Worm (Caenorhabditis elegans) whole organism, young adult: ENCODE data around the gene nurf-1.

Experiments used
- C17E4.6 ChIP-seq: fragments of 200-800 bp; sonication (Bioruptor generic); IDR thresholded peaks from 2 replicates; pipeline ENCODE4 v1.3.6; 2022; ENCODE audit warnings: missing genetic modification reagents, missing genetic modification characterization, missing compliant biosample characterization
- F22D6.2 ChIP-seq: sonication (generic microtip); optimal IDR thresholded peaks from 2 replicates; lab custom pipeline; 2016; ENCODE audit warnings: mild to moderate bottlenecking, missing genetic modification characterization, missing compliant biosample characterization
- K11D2.4 ChIP-seq: fragments of 200-800 bp; sonication (Bioruptor generic); IDR thresholded peaks from 2 replicates; pipeline ENCODE4 v1.3.6; 2022; ENCODE audit warnings: missing genetic modification reagents, missing genetic modification characterization, missing compliant biosample characterization
- Y53G8AR.9 ChIP-seq: fragments of 200-800 bp; sonication (Bioruptor generic); conservative IDR thresholded peaks from 2 replicates; pipeline ENCODE4 v1.3.6; 2022; ENCODE audit warnings: missing genetic modification reagents, missing genetic modification characterization, missing compliant biosample characterization
- Y56A3A.18 ChIP-seq: fragments of 200-800 bp; sonication (Bioruptor generic); IDR thresholded peaks from 2 replicates; pipeline ENCODE4 v1.3.6; 2022; ENCODE audit warnings: missing genetic modification reagents, missing genetic modification characterization, missing compliant biosample characterization
- Y95B8A.8 ChIP-seq: fragments of 200-800 bp; sonication (Bioruptor generic); IDR thresholded peaks from 2 replicates; pipeline ENCODE4 v1.3.6; 2022; ENCODE audit warnings: missing genetic modification reagents, missing genetic modification characterization, missing compliant biosample characterization
- ZK185.1 ChIP-seq: sonication (generic microtip); optimal IDR thresholded peaks from 2 replicates; lab custom pipeline; 2016; ENCODE audit warnings: mild to moderate bottlenecking, missing genetic modification characterization, missing compliant biosample characterization; ENCODE audit not compliant: poor library complexity, severe bottlenecking
- dpff-1 ChIP-seq: sonication (generic microtip); optimal IDR thresholded peaks from 2 replicates; lab custom pipeline; 2017; ENCODE audit warnings: mild to moderate bottlenecking, missing genetic modification characterization, missing compliant biosample characterization
- egl-18 ChIP-seq: fragments of 200-800 bp; sonication (Bioruptor generic); IDR thresholded peaks from 2 replicates; pipeline ENCODE4 v1.3.6; 2022; ENCODE audit warnings: missing genetic modification reagents, missing genetic modification characterization, missing compliant biosample characterization
- hmg-1.2 ChIP-seq: fragments of 200-800 bp; sonication (Bioruptor generic); IDR thresholded peaks from 2 replicates; pipeline ENCODE4 v1.3.6; 2022; ENCODE audit warnings: missing genetic modification reagents, missing genetic modification characterization, missing compliant biosample characterization
- hsf-1 ChIP-seq: fragments of 200-800 bp; sonication (Bioruptor generic); IDR thresholded peaks from 2 replicates; pipeline ENCODE4 v1.3.6; 2022; ENCODE audit warnings: missing genetic modification reagents, missing genetic modification characterization, missing compliant biosample characterization
- lag-1 ChIP-seq: fragments of 200-800 bp; sonication (Bioruptor generic); IDR thresholded peaks from 2 replicates; pipeline ENCODE4 v1.3.6; 2022; ENCODE audit warnings: missing genetic modification reagents, missing genetic modification characterization, missing compliant biosample characterization
- lin-35 ChIP-seq, 3 experiments: fragments of 150-350 bp in 2 of 3; sonication (generic microtip) in 1 of 3; optimal IDR thresholded peaks; 2 replicates each; lab custom pipeline; 2014 to 2018; ENCODE audit warnings: missing biosample characterization in 3 of 3, missing genetic modification characterization in 3 of 3, missing genetic modification reagents in 3 of 3
- lsl-1 ChIP-seq: fragments of 200-800 bp; sonication (Bioruptor generic); optimal IDR thresholded peaks from 2 replicates; lab custom pipeline; 2018; ENCODE audit warnings: mild to moderate bottlenecking, missing genetic modification characterization, moderate library complexity, missing compliant biosample characterization
- madf-3 ChIP-seq: fragments of 200-800 bp; sonication (Bioruptor generic); IDR thresholded peaks from 2 replicates; pipeline ENCODE4 v1.3.6; 2022; ENCODE audit warnings: missing genetic modification reagents, missing genetic modification characterization, missing compliant biosample characterization
- madf-8 ChIP-seq: fragments of 200-800 bp; sonication (Bioruptor generic); conservative IDR thresholded peaks from 2 replicates; pipeline ENCODE4 v1.3.6; 2022; ENCODE audit warnings: missing genetic modification reagents, missing genetic modification characterization, missing compliant biosample characterization
- mxl-1 ChIP-seq: sonication (generic microtip); optimal IDR thresholded peaks from 2 replicates; lab custom pipeline; 2016; ENCODE audit warnings: missing genetic modification characterization, missing compliant biosample characterization
- nfya-1 ChIP-seq: sonication (generic microtip); optimal IDR thresholded peaks from 2 replicates; lab custom pipeline; 2017; ENCODE audit warnings: antibody characterized with exemption, missing compliant biosample characterization, missing genetic modification characterization, borderline replicate concordance; ENCODE audit not compliant: insufficient read depth
- pbrm-1 ChIP-seq: fragments of 200-800 bp; sonication (Bioruptor generic); IDR thresholded peaks from 2 replicates; pipeline ENCODE4 v1.3.6; 2022; ENCODE audit warnings: missing genetic modification reagents, missing genetic modification characterization, missing compliant biosample characterization
- snpc-1.1 ChIP-seq: sonication (generic microtip); optimal IDR thresholded peaks from 2 replicates; lab custom pipeline; 2017; ENCODE audit warnings: missing genetic modification characterization, mild to moderate bottlenecking, missing compliant biosample characterization, antibody characterized with exemption, moderate library complexity, missing genotype, missing genetic modification reagents; ENCODE audit not compliant: insufficient read depth
- sptf-2 ChIP-seq: fragments of 200-800 bp; sonication (Bioruptor generic); optimal IDR thresholded peaks from 2 replicates; lab custom pipeline; 2018; ENCODE audit warnings: mild to moderate bottlenecking, missing genetic modification characterization, missing compliant biosample characterization
- zfh-2 ChIP-seq: fragments of 200-800 bp; sonication (Bioruptor generic); conservative IDR thresholded peaks from 2 replicates; pipeline ENCODE4 v1.3.6; 2022; ENCODE audit warnings: missing genetic modification reagents, missing genetic modification characterization, missing compliant biosample characterization
- ztf-18 ChIP-seq: sonication (generic microtip); optimal IDR thresholded peaks from 2 replicates; lab custom pipeline; 2016; ENCODE audit warnings: missing genotype, mild to moderate bottlenecking, missing genetic modification characterization, missing compliant biosample characterization
- ztf-22 ChIP-seq: fragments of 200-800 bp; sonication (Bioruptor generic); optimal IDR thresholded peaks from 2 replicates; lab custom pipeline; 2018; ENCODE audit warnings: mild to moderate bottlenecking, missing genetic modification characterization, moderate library complexity, missing compliant biosample characterization

nurf-1 gene

ce11 chrII:14451934-14452333 is 61.4 kb downstream of the nurf-1 start:
- TF ChIP-seq madf-3 (no peak), C17E4.6 (GFP tag; lab: Robert Waterston, UW) (no peak), lag-1 (GFP tag; lab: Robert Waterston, UW) (no peak), ztf-18 (tag; lab: Kevin White, UChicago) (no peak), Y56A3A.18 (GFP tag; lab: Robert Waterston, UW) (no peak), hmg-1.2 (GFP tag; lab: Robert Waterston, UW) (no peak), F22D6.2 (tag; lab: Kevin White, UChicago) (no peak), lsl-1 (GFP tag; lab: Kevin White, UChicago) (no peak), zfh-2 (GFP tag; lab: Robert Waterston, UW) (no peak), snpc-1.1 (no peak), nfya-1 (no peak), K11D2.4 (GFP tag; lab: Robert Waterston, UW) (no peak), lin-35 (GFP tag; optimal IDR thresholded peaks at IDR 0.05; lab: Kevin White, UChicago) (no peak), hsf-1 (GFP tag; lab: Robert Waterston, UW) (no peak), Y53G8AR.9 (GFP tag; lab: Robert Waterston, UW) (no peak), sptf-2 (GFP tag; lab: Kevin White, UChicago) (no peak), ztf-22 (GFP tag; lab: Kevin White, UChicago) (no peak), dpff-1 (no peak)

- TF ChIP-seq mxl-1 (tag; lab: Kevin White, UChicago) = no peak
- no peak for TF ChIP-seq madf-8
- no peak for TF ChIP-seq dpff-1
- TF ChIP-seq ZK185.1 = no peak
- TF ChIP-seq pbrm-1 (GFP tag; lab: Robert Waterston, UW) = no peak
- no peak for TF ChIP-seq Y95B8A.8
- TF ChIP-seq egl-18 (GFP tag; lab: Robert Waterston, UW) = no peak
Observed at ce11 chrII:14455332-14455731, 64.8 kb downstream of the nurf-1 start, which contains the start of gene dmsr-6. Gene dmsr-6, plus strand, starts transcription at chrII:14455632.
